Fruit fly (Drosophila melanogaster): ENCODE data around the gene CG14852.

CG14852 gene

DNA sequence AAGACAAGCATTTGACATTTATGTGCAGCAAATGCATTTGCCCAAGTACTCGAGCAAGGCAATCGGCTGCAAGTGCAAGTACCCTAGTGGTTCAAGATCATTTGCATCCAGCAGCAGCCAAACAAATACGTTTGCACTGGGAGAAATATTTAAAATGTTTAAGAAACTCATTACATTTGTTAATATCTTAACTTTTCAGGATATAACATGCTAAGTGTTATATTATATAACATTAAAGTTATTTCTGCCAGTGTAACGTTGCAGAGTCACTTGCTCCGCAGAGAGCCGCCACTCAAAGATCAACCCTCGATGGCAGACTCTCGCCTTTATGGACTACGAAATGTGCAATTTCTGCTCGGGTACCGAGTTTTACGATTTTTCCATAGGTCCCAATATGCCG, 23.8 kb downstream of the CG14852 start (continued):
- TF ChIP-seq nom (GFP tag; optimal IDR thresholded peaks at IDR 0.05) (no peak), gem (tag; optimal IDR thresholded peaks at IDR 0.05) (peak; percentile 40), zfh1 (GFP tag; IDR thresholded peaks at IDR 0.05) (peak; percentile 56; the same call in 2 of the 3 replicates), Chrac-16 (GFP tag; optimal IDR thresholded peaks at IDR 0.05) (peak; percentile 39), gt (GFP tag; IDR thresholded peaks at IDR 0.05) (0 out of 2 replicates have a peak, but pooled peaks have one; percentile 20), dmrt11E (tag; optimal IDR thresholded peaks at IDR 0.05) (peak; percentile 74), twi (tag; optimal IDR thresholded peaks at IDR 0.05) (peak; percentile 90), chif (GFP tag; optimal IDR thresholded peaks at IDR 0.05) (peak; percentile 20 to 25), ara (GFP tag; IDR thresholded peaks at IDR 0.05) (0 out of 2 replicates have a peak, but pooled peaks have one; percentile 28), CG13775 (GFP tag; optimal IDR thresholded peaks at IDR 0.05) (peak; percentile 5), Pdp1 (GFP tag; optimal IDR thresholded peaks at IDR 0.05) (peak in 1 of 2 experiments; percentile 85), CG17328 (GFP tag; IDR thresholded peaks at IDR 0.05) (0 out of 2 replicates have a peak, but pooled peaks have one; percentile 45), Ets65A (GFP tag) (peak; percentile 89), CG9727 (GFP tag; optimal IDR thresholded peaks at IDR 0.05) (peak; percentile 65), tll (GFP tag; optimal IDR thresholded peaks at IDR 0.05) (peak in 1 of 2 experiments; percentile 16), phol (tag; optimal IDR thresholded peaks at IDR 0.05) (peak; percentile 27), CG17612 (GFP tag; IDR thresholded peaks at IDR 0.05) (no peak), CG18262 (tag; optimal IDR thresholded peaks at IDR 0.05) (peak; percentile 41), CG8388 (GFP tag; optimal IDR thresholded peaks at IDR 0.05) (peak; percentile 14), Xbp1 (GFP tag; optimal IDR thresholded peaks at IDR 0.05) (peak; percentile 4), CG15696 (tag; optimal IDR thresholded peaks at IDR 0.05) (peak; percentile 75), crol (GFP tag; IDR thresholded peaks at IDR 0.05) (peak; percentile 23; the same call in 1 of the 2 replicates), pb (GFP tag; optimal IDR thresholded peaks at IDR 0.05) (no peak), vnd (GFP tag; IDR thresholded peaks at IDR 0.05; ENCODE audit: partially characterized antibody) (no peak), CG10209 (GFP tag; optimal IDR thresholded peaks at IDR 0.05) (peak; percentile 12), CG12391 (tag; optimal IDR thresholded peaks at IDR 0.05) (peak; percentile 40), D19A (tag; optimal IDR thresholded peaks at IDR 0.05) (peak; percentile 3), CG6689 (GFP tag; IDR thresholded peaks at IDR 0.05) (0 out of 2 replicates have a peak, but pooled peaks have one; percentile 25), nau (GFP tag; optimal IDR thresholded peaks at IDR 0.05) (no peak), prd (optimal IDR thresholded peaks at IDR 0.05) (no peak), prd (GFP tag; IDR thresholded peaks at IDR 0.05) (peak; percentile 69; the same call in 2 of the 3 replicates), CG2199 (GFP tag; IDR thresholded peaks at IDR 0.05) (0 out of 3 replicates have a peak, but pooled peaks have one; percentile 7), sens (GFP tag) (peak; percentile 90), zf30C (GFP tag; optimal IDR thresholded peaks at IDR 0.05) (peak; percentile 94), chn (GFP tag; optimal IDR thresholded peaks at IDR 0.05) (peak; percentile 0), ato (GFP tag; IDR thresholded peaks at IDR 0.05; ENCODE audit: partially characterized antibody) (no peak), CG16815 (GFP tag; optimal IDR thresholded peaks at IDR 0.05) (peak; percentile 22), row (GFP tag; IDR thresholded peaks at IDR 0.05) (peak; percentile 55), CG16863 (GFP tag; optimal IDR thresholded peaks at IDR 0.05) (no peak), CG1603 (tag; optimal IDR thresholded peaks at IDR 0.05) (peak; percentile 51), CG10979 (tag; optimal IDR thresholded peaks at IDR 0.05) (peak; percentile 61), bsh (GFP tag; optimal IDR thresholded peaks at IDR 0.05) (peak in 1 of 2 experiments; percentile 37), sens-2 (GFP tag; IDR thresholded peaks at IDR 0.05) (no peak), CG4404 (GFP tag; IDR thresholded peaks at IDR 0.05) (peak; percentile 56), vvl (GFP tag; IDR thresholded peaks at IDR 0.05) (peak; percentile 49; the same call in 1 of the 2 replicates), dm (GFP tag; optimal IDR thresholded peaks at IDR 0.05) (no peak), tin (GFP tag; optimal IDR thresholded peaks at IDR 0.05) (peak; percentile 6), CG30020 (tag; optimal IDR thresholded peaks at IDR 0.05) (no peak), lola (GFP tag; optimal IDR thresholded peaks at IDR 0.05) (peak in 1 of 3 experiments; percentile 39)

All from whole organism, embryonic.